Comparison of ENCODE assay signal across 1 fruit fly cellular context in the genomic region with DNA sequence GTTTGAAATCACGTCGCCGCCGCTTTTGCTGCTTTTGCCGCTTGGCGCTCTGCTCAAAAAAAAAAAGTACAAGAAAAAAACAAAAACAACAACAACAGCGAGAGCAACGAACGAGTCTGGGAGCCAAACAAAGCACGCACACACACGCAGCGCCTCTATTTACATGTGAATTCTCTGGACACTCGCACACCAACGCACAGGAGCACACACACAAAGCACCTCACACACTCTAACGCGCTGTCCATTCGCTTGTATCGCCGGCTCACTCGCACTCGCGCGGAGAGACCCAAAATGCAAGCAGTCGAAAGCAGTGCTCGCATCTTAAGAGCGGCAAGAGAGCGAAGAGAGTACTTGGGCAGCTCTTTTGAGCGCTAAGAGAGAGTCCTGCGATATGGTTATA.
TF ChIP-seq lines count a peak whose summit lies in the region.

A gene (minus strand): TSS at position 4 of the 400 bp plus-strand sequence.

TF ChIP-seq in whole organism, embryonic, 481 proteins besides CTCF, POLR2A, EP300 and RAD21 (continued from another document):
- TF ChIP-seq CG18599 (GFP tag; optimal IDR thresholded peaks at IDR 0.05; lab: Kevin White, UChicago), result no peak
- TF ChIP-seq Dbx (GFP tag; IDR thresholded peaks at IDR 0.05; lab: Robert Waterston, UW), result peak; percentile 25; the same call in 1 of the 3 replicates
- TF ChIP-seq z (GFP tag; IDR thresholded peaks at IDR 0.05; lab: Robert Waterston, UW), result no peak
- no peak for TF ChIP-seq CG12071 (GFP tag; optimal IDR thresholded peaks at IDR 0.05; lab: Kevin White, UChicago)
- no peak for TF ChIP-seq CG18011 (GFP tag; optimal IDR thresholded peaks at IDR 0.05; lab: Kevin White, UChicago)
- TF ChIP-seq nom (GFP tag; optimal IDR thresholded peaks at IDR 0.05; lab: Kevin White, UChicago), result no peak
- no peak for TF ChIP-seq CG15601 (tag; optimal IDR thresholded peaks at IDR 0.05; lab: Kevin White, UChicago)
- TF ChIP-seq CG11560 (tag; IDR thresholded peaks at IDR 0.05; lab: Robert Waterston, UW), result no peak
- no peak for TF ChIP-seq dati (GFP tag; IDR thresholded peaks at IDR 0.05; lab: Robert Waterston, UW)
- no peak for TF ChIP-seq CG11085 (GFP tag; IDR thresholded peaks at IDR 0.05; lab: Robert Waterston, UW)
- peak; percentile 35; the same call in 1 of the 2 replicates for TF ChIP-seq CG13287 (GFP tag; IDR thresholded peaks at IDR 0.05; lab: Robert Waterston, UW; ENCODE audit: partially characterized antibody)
- no peak for TF ChIP-seq CG7271 (tag; optimal IDR thresholded peaks at IDR 0.05; lab: Kevin White, UChicago)
- TF ChIP-seq scrt (GFP tag; optimal IDR thresholded peaks at IDR 0.05; lab: Kevin White, UChicago), result no peak
- no peak for TF ChIP-seq CG2889 (GFP tag; IDR thresholded peaks at IDR 0.05; lab: Robert Waterston, UW)
- TF ChIP-seq CG11723 (GFP tag; optimal IDR thresholded peaks at IDR 0.05; lab: Kevin White, UChicago), result no peak
- no peak for TF ChIP-seq CG18476 (GFP tag; optimal IDR thresholded peaks at IDR 0.05; lab: Kevin White, UChicago)
- TF ChIP-seq CG31224 (GFP tag; IDR thresholded peaks at IDR 0.05; lab: Robert Waterston, UW), result no peak
- no peak for TF ChIP-seq Optix (GFP tag; IDR thresholded peaks at IDR 0.05; lab: Robert Waterston, UW)
- TF ChIP-seq CG6683 (GFP tag; optimal IDR thresholded peaks at IDR 0.05; lab: Kevin White, UChicago), result no peak
- TF ChIP-seq ab (GFP tag; optimal IDR thresholded peaks at IDR 0.05; lab: Kevin White, UChicago), result no peak
- TF ChIP-seq CG11504 (tag; optimal IDR thresholded peaks at IDR 0.05; lab: Kevin White, UChicago), result no peak
- no peak for TF ChIP-seq Spps (tag; optimal IDR thresholded peaks at IDR 0.05; lab: Kevin White, UChicago)
- TF ChIP-seq CG8089 (GFP tag; optimal IDR thresholded peaks at IDR 0.05; lab: Kevin White, UChicago), result no peak
- no peak for TF ChIP-seq Myb (GFP tag; optimal IDR thresholded peaks at IDR 0.05; lab: Kevin White, UChicago)
- TF ChIP-seq Bdp1 (GFP tag; optimal IDR thresholded peaks at IDR 0.05; lab: Kevin White, UChicago), result no peak
- 0 out of 3 replicates have a peak, but pooled peaks have one; percentile 13 for TF ChIP-seq CG7963 (GFP tag; IDR thresholded peaks at IDR 0.05; lab: Robert Waterston, UW; ENCODE audit: partially characterized antibody)
- no peak for TF ChIP-seq gt (GFP tag; IDR thresholded peaks at IDR 0.05; lab: Robert Waterston, UW)
- TF ChIP-seq Lhr (GFP tag; optimal IDR thresholded peaks at IDR 0.05; lab: Kevin White, UChicago), result no peak
- no peak for TF ChIP-seq CG6689 (GFP tag; IDR thresholded peaks at IDR 0.05; lab: Robert Waterston, UW)
- no peak for TF ChIP-seq vfl (GFP tag; optimal IDR thresholded peaks at IDR 0.05; lab: Kevin White, UChicago)
- TF ChIP-seq CG13123 (GFP tag; optimal IDR thresholded peaks at IDR 0.05; lab: Kevin White, UChicago), result no peak
- no peak for TF ChIP-seq lilli (GFP tag; optimal IDR thresholded peaks at IDR 0.05; lab: Kevin White, UChicago)
- TF ChIP-seq al (GFP tag; IDR thresholded peaks at IDR 0.05; lab: Robert Waterston, UW), result no peak
- no peak for TF ChIP-seq lov (optimal IDR thresholded peaks at IDR 0.05; lab: Kevin White, UChicago)
- no peak for TF ChIP-seq lov (GFP tag; IDR thresholded peaks at IDR 0.05; lab: Robert Waterston, UW)
- no peak for TF ChIP-seq CG1024 (GFP tag; IDR thresholded peaks at IDR 0.05; lab: Robert Waterston, UW)
- TF ChIP-seq cad (GFP tag; optimal IDR thresholded peaks at IDR 0.05; lab: Kevin White, UChicago), result peak; percentile 0
- TF ChIP-seq CG32767 (GFP tag; IDR thresholded peaks at IDR 0.05; lab: Robert Waterston, UW), result peak; percentile 67; the same call in 1 of the 2 replicates
- TF ChIP-seq en (GFP tag; optimal IDR thresholded peaks at IDR 0.05; lab: Kevin White, UChicago), result no peak
- no peak for TF ChIP-seq fd64A (GFP tag; optimal IDR thresholded peaks at IDR 0.05; lab: Kevin White, UChicago)
- TF ChIP-seq Dek (tag; optimal IDR thresholded peaks at IDR 0.05; lab: Kevin White, UChicago), result no peak
- TF ChIP-seq gcm2 (GFP tag; optimal IDR thresholded peaks at IDR 0.05; lab: Kevin White, UChicago), result no peak
- no peak for TF ChIP-seq CG8281 (tag; optimal IDR thresholded peaks at IDR 0.05; lab: Kevin White, UChicago)
- TF ChIP-seq CoRest (tag; optimal IDR thresholded peaks at IDR 0.05; lab: Kevin White, UChicago), result peak; percentile 55
- TF ChIP-seq cg (GFP tag; optimal IDR thresholded peaks at IDR 0.05; lab: Kevin White, UChicago), result peak; percentile 99
- peak; percentile 10; the same call in 1 of the 2 replicates for TF ChIP-seq ato (GFP tag; IDR thresholded peaks at IDR 0.05; lab: Robert Waterston, UW; ENCODE audit: partially characterized antibody)
- no peak for TF ChIP-seq CG4854 (GFP tag; optimal IDR thresholded peaks at IDR 0.05; lab: Kevin White, UChicago)
- TF ChIP-seq CG17359 (tag; optimal IDR thresholded peaks at IDR 0.05; lab: Kevin White, UChicago), result no peak
- TF ChIP-seq CG15479 (GFP tag; optimal IDR thresholded peaks at IDR 0.05; lab: Kevin White, UChicago), result peak; percentile 8
- TF ChIP-seq Hr3 (GFP tag; optimal IDR thresholded peaks at IDR 0.05; lab: Kevin White, UChicago), result no peak
- TF ChIP-seq rib (GFP tag; IDR thresholded peaks at IDR 0.05; lab: Robert Waterston, UW), result no peak
- TF ChIP-seq Doc3 (GFP tag; IDR thresholded peaks at IDR 0.05; lab: Robert Waterston, UW; ENCODE audit: partially characterized antibody), result no peak
- peak; percentile 65; the same call in 1 of the 3 replicates for TF ChIP-seq CG2199 (GFP tag; IDR thresholded peaks at IDR 0.05; lab: Robert Waterston, UW)
- TF ChIP-seq CG12299 (tag; optimal IDR thresholded peaks at IDR 0.05; lab: Kevin White, UChicago), result no peak
- TF ChIP-seq lmd (GFP tag; IDR thresholded peaks at IDR 0.05; lab: Robert Waterston, UW), result no peak
- TF ChIP-seq CG4730 (GFP tag; IDR thresholded peaks at IDR 0.05; lab: Robert Waterston, UW), result no peak
- no peak for TF ChIP-seq shn (GFP tag; optimal IDR thresholded peaks at IDR 0.05; lab: Kevin White, UChicago)
- no peak for TF ChIP-seq BtbVII (GFP tag; optimal IDR thresholded peaks at IDR 0.05; lab: Kevin White, UChicago)
- no peak for TF ChIP-seq lab (GFP tag; optimal IDR thresholded peaks at IDR 0.05; lab: Kevin White, UChicago)
- TF ChIP-seq CG6813 (GFP tag; optimal IDR thresholded peaks at IDR 0.05; lab: Kevin White, UChicago), result no peak
- TF ChIP-seq fd102C (GFP tag; optimal IDR thresholded peaks at IDR 0.05; lab: Kevin White, UChicago), result no peak
- TF ChIP-seq pros (GFP tag; optimal IDR thresholded peaks at IDR 0.05; lab: Kevin White, UChicago), result no peak
- TF ChIP-seq sima (GFP tag; optimal IDR thresholded peaks at IDR 0.05; lab: Kevin White, UChicago), result no peak
- TF ChIP-seq CG10543 (GFP tag; optimal IDR thresholded peaks at IDR 0.05; lab: Kevin White, UChicago), result peak; percentile 7
- TF ChIP-seq CG15269 (tag; optimal IDR thresholded peaks at IDR 0.05; lab: Kevin White, UChicago), result no peak
- peak; percentile 98 for TF ChIP-seq Nf-YC (tag; optimal IDR thresholded peaks at IDR 0.05; lab: Kevin White, UChicago)
- peak; percentile 13 for TF ChIP-seq HLHmδ (GFP tag; optimal IDR thresholded peaks at IDR 0.05; lab: Kevin White, UChicago)
- TF ChIP-seq trh (GFP tag; optimal IDR thresholded peaks at IDR 0.05; lab: Kevin White, UChicago), result no peak
- no peak for TF ChIP-seq E2f2 (GFP tag; IDR thresholded peaks at IDR 0.05; lab: Robert Waterston, UW)
- no peak for TF ChIP-seq ERR (GFP tag; optimal IDR thresholded peaks at IDR 0.05; lab: Kevin White, UChicago)
- TF ChIP-seq dpn (GFP tag; optimal IDR thresholded peaks at IDR 0.05; lab: Kevin White, UChicago), result no peak
- peak in 1 of 3 experiments; percentile 41 for TF ChIP-seq lola (GFP tag; optimal IDR thresholded peaks at IDR 0.05; lab: Kevin White, UChicago)
- TF ChIP-seq CG10979 (tag; optimal IDR thresholded peaks at IDR 0.05; lab: Kevin White, UChicago), result no peak
- TF ChIP-seq Bteb2 (GFP tag; optimal IDR thresholded peaks at IDR 0.05; lab: Kevin White, UChicago), result no peak
- TF ChIP-seq MBD-R2 (GFP tag; IDR thresholded peaks at IDR 0.05; lab: Robert Waterston, UW), result no peak
- TF ChIP-seq Side (GFP tag; optimal IDR thresholded peaks at IDR 0.05; lab: Kevin White, UChicago), result peak; percentile 20
- TF ChIP-seq CG17186 (GFP tag; optimal IDR thresholded peaks at IDR 0.05; lab: Kevin White, UChicago), result no peak
- TF ChIP-seq Dll (GFP tag; IDR thresholded peaks at IDR 0.05; lab: Robert Waterston, UW; ENCODE audit: partially characterized antibody), result 0 out of 4 replicates have a peak, but pooled peaks have one; percentile 21
- TF ChIP-seq wor (GFP tag; IDR thresholded peaks at IDR 0.05; lab: Robert Waterston, UW), result no peak
- TF ChIP-seq CG10959 (GFP tag; IDR thresholded peaks at IDR 0.05; lab: Robert Waterston, UW), result no peak
- TF ChIP-seq CG7357 (GFP tag; IDR thresholded peaks at IDR 0.05; lab: Robert Waterston, UW), result no peak
- TF ChIP-seq Dref (GFP tag; IDR thresholded peaks at IDR 0.05; lab: Robert Waterston, UW), result no peak
- no peak for TF ChIP-seq H2.0 (GFP tag; IDR thresholded peaks at IDR 0.05; lab: Robert Waterston, UW)
- TF ChIP-seq nerfin-1 (tag; optimal IDR thresholded peaks at IDR 0.05; lab: Kevin White, UChicago), result no peak
- no peak for TF ChIP-seq Oaz (GFP tag; IDR thresholded peaks at IDR 0.05; lab: Robert Waterston, UW)
- peak; percentile 97 for TF ChIP-seq CG8478 (optimal IDR thresholded peaks at IDR 0.05; lab: Kevin White, UChicago)
- no peak for TF ChIP-seq CG5245 (GFP tag; optimal IDR thresholded peaks at IDR 0.05; lab: Kevin White, UChicago)
- TF ChIP-seq sens (GFP tag; lab: Kevin White, UChicago), result peak; percentile 55
- TF ChIP-seq CG3065 (GFP tag; optimal IDR thresholded peaks at IDR 0.05; lab: Kevin White, UChicago), result no peak
- no peak for TF ChIP-seq az2 (GFP tag; optimal IDR thresholded peaks at IDR 0.05; lab: Kevin White, UChicago)
- TF ChIP-seq hth (optimal IDR thresholded peaks at IDR 0.05; lab: Kevin White, UChicago), result no peak
- TF ChIP-seq Hr78 (GFP tag; optimal IDR thresholded peaks at IDR 0.05; lab: Kevin White, UChicago), result no peak
- TF ChIP-seq stc (GFP tag; IDR thresholded peaks at IDR 0.05; lab: Robert Waterston, UW), result no peak
- no peak for TF ChIP-seq aop (GFP tag; IDR thresholded peaks at IDR 0.05; lab: Robert Waterston, UW)
- TF ChIP-seq org-1 (GFP tag; optimal IDR thresholded peaks at IDR 0.05; lab: Kevin White, UChicago), result no peak
- no peak for TF ChIP-seq Mrtf (GFP tag; IDR thresholded peaks at IDR 0.05; lab: Robert Waterston, UW)
- no peak for TF ChIP-seq fd3F (GFP tag; optimal IDR thresholded peaks at IDR 0.05; lab: Kevin White, UChicago)
- TF ChIP-seq Vsx1 (GFP tag; optimal IDR thresholded peaks at IDR 0.05; lab: Kevin White, UChicago), result no peak
- TF ChIP-seq CG1832 (GFP tag; optimal IDR thresholded peaks at IDR 0.05; lab: Kevin White, UChicago), result peak; percentile 96
- no peak for TF ChIP-seq HHEX (GFP tag; optimal IDR thresholded peaks at IDR 0.05; lab: Kevin White, UChicago)
- TF ChIP-seq oc (tag; optimal IDR thresholded peaks at IDR 0.05; lab: Kevin White, UChicago), result no peak
- TF ChIP-seq CG13424 (tag; optimal IDR thresholded peaks at IDR 0.05; lab: Kevin White, UChicago), result no peak
- TF ChIP-seq CG17568 (GFP tag; optimal IDR thresholded peaks at IDR 0.05; lab: Kevin White, UChicago), result no peak
- peak; percentile 80 for TF ChIP-seq CG8765 (GFP tag; IDR thresholded peaks at IDR 0.05; lab: Robert Waterston, UW)
- TF ChIP-seq zen (tag; optimal IDR thresholded peaks at IDR 0.05; lab: Kevin White, UChicago), result peak; percentile 32
- TF ChIP-seq eyg (GFP tag; optimal IDR thresholded peaks at IDR 0.05; lab: Kevin White, UChicago), result no peak
- peak; percentile 84 for TF ChIP-seq Deaf1 (tag; optimal IDR thresholded peaks at IDR 0.05; lab: Kevin White, UChicago)
- TF ChIP-seq CG11696 (GFP tag; IDR thresholded peaks at IDR 0.05; lab: Robert Waterston, UW), result 0 out of 2 replicates have a peak, but pooled peaks have one; percentile 13
- TF ChIP-seq CG7839 (tag; optimal IDR thresholded peaks at IDR 0.05; lab: Kevin White, UChicago), result no peak
- no peak for TF ChIP-seq kah (GFP tag; optimal IDR thresholded peaks at IDR 0.05; lab: Kevin White, UChicago)
- no peak for TF ChIP-seq Atf3 (GFP tag; optimal IDR thresholded peaks at IDR 0.05; lab: Kevin White, UChicago)
- 0 out of 3 replicates have a peak, but pooled peaks have one; percentile 16 for TF ChIP-seq HLH4C (GFP tag; IDR thresholded peaks at IDR 0.05; lab: Robert Waterston, UW; ENCODE audit: partially characterized antibody)
- peak; percentile 48; the same call in 1 of the 2 replicates for TF ChIP-seq vvl (GFP tag; IDR thresholded peaks at IDR 0.05; lab: Robert Waterston, UW)
- no peak for TF ChIP-seq CG1792 (GFP tag; optimal IDR thresholded peaks at IDR 0.05; lab: Kevin White, UChicago)
- no peak for TF ChIP-seq pzg (GFP tag; optimal IDR thresholded peaks at IDR 0.05; lab: Kevin White, UChicago)
- TF ChIP-seq Hand (GFP tag; optimal IDR thresholded peaks at IDR 0.05; lab: Kevin White, UChicago), result no peak
- TF ChIP-seq ssp (GFP tag; IDR thresholded peaks at IDR 0.05; lab: Robert Waterston, UW), result no peak
- TF ChIP-seq Kr (GFP tag; optimal IDR thresholded peaks at IDR 0.05; lab: Kevin White, UChicago), result no peak
- TF ChIP-seq Atf-2 (GFP tag; optimal IDR thresholded peaks at IDR 0.05; lab: Kevin White, UChicago), result no peak
- peak; percentile 50; the same call in 1 of the 3 replicates for TF ChIP-seq sr (GFP tag; IDR thresholded peaks at IDR 0.05; lab: Robert Waterston, UW)
- no peak for TF ChIP-seq CrebB (tag; optimal IDR thresholded peaks at IDR 0.05; lab: Kevin White, UChicago)
- TF ChIP-seq CG12104 (GFP tag; optimal IDR thresholded peaks at IDR 0.05; lab: Kevin White, UChicago), result no peak
TF ChIP-seq in whole organism, embryonic: peak in this region for 75.
